Worm (Caenorhabditis elegans) whole organism, young adult: ENCODE measurements around the gene M176.4.

Experiments
- B0019.2 ChIP-seq: fragments of 200-800 bp; sonication (Bioruptor generic); conservative IDR thresholded peaks from 2 replicates; pipeline ENCODE4 v1.3.6; 2022; ENCODE audit warnings: missing genetic modification reagents, missing genetic modification characterization, missing compliant biosample characterization
- B0261.1 ChIP-seq: sonication (generic microtip); optimal IDR thresholded peaks from 2 replicates; lab custom pipeline; 2016; ENCODE audit warnings: mild to moderate bottlenecking, missing genetic modification characterization, moderate library complexity, missing compliant biosample characterization
- B0336.3 ChIP-seq: fragments of 200-800 bp; sonication (Bioruptor generic); IDR thresholded peaks from 2 replicates; pipeline ENCODE4 v1.3.6; 2022; ENCODE audit warnings: missing genetic modification characterization, missing compliant biosample characterization
- F10E7.11 ChIP-seq: sonication (generic microtip); optimal IDR thresholded peaks from 2 replicates; lab custom pipeline; 2017; ENCODE audit warnings: mild to moderate bottlenecking, missing genetic modification characterization, moderate library complexity, missing compliant biosample characterization
- F57A8.1 ChIP-seq: fragments of 200-800 bp; sonication (Bioruptor generic); optimal IDR thresholded peaks from 2 replicates; lab custom pipeline; 2018; ENCODE audit warnings: mild to moderate bottlenecking, missing genetic modification characterization, moderate library complexity, missing compliant biosample characterization
- F57C9.4 ChIP-seq: sonication (generic microtip); optimal IDR thresholded peaks from 2 replicates; lab custom pipeline; 2017; ENCODE audit warnings: mild to moderate bottlenecking, missing genetic modification characterization, missing compliant biosample characterization
- T07F8.4 ChIP-seq: sonication (generic microtip); optimal IDR thresholded peaks from 2 replicates; lab custom pipeline; 2016; ENCODE audit warnings: mild to moderate bottlenecking, missing genetic modification characterization, moderate library complexity, missing compliant biosample characterization
- T26A5.8 ChIP-seq: sonication (generic microtip); optimal IDR thresholded peaks from 2 replicates; lab custom pipeline; 2016; ENCODE audit warnings: missing genetic modification characterization, missing compliant biosample characterization
- Y53F4B.3 ChIP-seq: fragments of 200-800 bp; sonication (Bioruptor generic); IDR thresholded peaks from 2 replicates; pipeline ENCODE4 v1.3.6; 2022; ENCODE audit warnings: missing genetic modification reagents, missing genetic modification characterization, missing compliant biosample characterization
- ceh-27 ChIP-seq: fragments of 200-800 bp; sonication (Bioruptor generic); optimal IDR thresholded peaks from 2 replicates; lab custom pipeline; 2018; ENCODE audit warnings: mild to moderate bottlenecking, missing genetic modification characterization, moderate library complexity, missing compliant biosample characterization
- die-1 ChIP-seq: sonication (generic microtip); optimal IDR thresholded peaks from 2 replicates; lab custom pipeline; 2016; ENCODE audit warnings: missing genotype, mild to moderate bottlenecking, missing genetic modification characterization, missing compliant biosample characterization
- dox-1 ChIP-seq: fragments of 200-800 bp; sonication (Bioruptor generic); IDR thresholded peaks from 2 replicates; pipeline ENCODE4 v1.3.6; 2022; ENCODE audit warnings: missing genetic modification reagents, missing genetic modification characterization, missing compliant biosample characterization
- dpff-1 ChIP-seq: sonication (generic microtip); optimal IDR thresholded peaks from 2 replicates; lab custom pipeline; 2017; ENCODE audit warnings: mild to moderate bottlenecking, missing genetic modification characterization, missing compliant biosample characterization
- dpl-1 ChIP-seq: fragments of 150-350 bp; optimal IDR thresholded peaks from 2 replicates; lab custom pipeline; 2014; ENCODE audit warnings: missing biosample characterization, missing genetic modification reagents, missing genetic modification characterization
- egl-18 ChIP-seq: fragments of 200-800 bp; sonication (Bioruptor generic); IDR thresholded peaks from 2 replicates; pipeline ENCODE4 v1.3.6; 2022; ENCODE audit warnings: missing genetic modification reagents, missing genetic modification characterization, missing compliant biosample characterization
- egrh-3 ChIP-seq: fragments of 200-800 bp; sonication (Bioruptor generic); IDR thresholded peaks from 2 replicates; pipeline ENCODE4 v1.3.6; 2022; ENCODE audit warnings: missing genetic modification reagents, missing genetic modification characterization, missing compliant biosample characterization
- ekl-4 ChIP-seq: fragments of 200-800 bp; sonication (Bioruptor generic); IDR thresholded peaks from 2 replicates; pipeline ENCODE4 v1.3.6; 2022; ENCODE audit warnings: missing genetic modification reagents, missing genetic modification characterization, missing compliant biosample characterization
- ets-4 ChIP-seq: fragments of 200-800 bp; sonication (Bioruptor generic); optimal IDR thresholded peaks from 2 replicates; lab custom pipeline; 2018; ENCODE audit warnings: mild to moderate bottlenecking, missing genetic modification characterization, missing compliant biosample characterization
- hmg-1.2 ChIP-seq: fragments of 200-800 bp; sonication (Bioruptor generic); IDR thresholded peaks from 2 replicates; pipeline ENCODE4 v1.3.6; 2022; ENCODE audit warnings: missing genetic modification reagents, missing genetic modification characterization, missing compliant biosample characterization
- hrde-1 ChIP-seq: sonication (generic microtip); optimal IDR thresholded peaks from 2 replicates; lab custom pipeline; 2016; ENCODE audit warnings: missing genetic modification characterization, mild to moderate bottlenecking, missing compliant biosample characterization, moderate library complexity, missing genotype, missing genetic modification reagents, borderline replicate concordance
- lin-35 ChIP-seq, 3 experiments: fragments of 150-350 bp in 2 of 3; sonication (generic microtip) in 1 of 3; optimal IDR thresholded peaks; 2 replicates each; lab custom pipeline; 2014 to 2018; ENCODE audit warnings: missing biosample characterization in 3 of 3, missing genetic modification characterization in 3 of 3, missing genetic modification reagents in 3 of 3
- lin-40 ChIP-seq: sonication (generic microtip); optimal IDR thresholded peaks from 2 replicates; lab custom pipeline; 2016; ENCODE audit warnings: missing genetic modification characterization, mild to moderate bottlenecking, missing compliant biosample characterization, missing genotype, missing genetic modification reagents
- lin-54 ChIP-seq: fragments of 200-800 bp; sonication (Bioruptor generic); optimal IDR thresholded peaks from 2 replicates; lab custom pipeline; 2018; ENCODE audit warnings: mild to moderate bottlenecking, missing genetic modification characterization, missing compliant biosample characterization
- madf-10 ChIP-seq: sonication (generic microtip); optimal IDR thresholded peaks from 2 replicates; lab custom pipeline; 2016; ENCODE audit warnings: mild to moderate bottlenecking, missing genetic modification characterization, missing compliant biosample characterization
- mxl-1 ChIP-seq: sonication (generic microtip); optimal IDR thresholded peaks from 2 replicates; lab custom pipeline; 2016; ENCODE audit warnings: missing genetic modification characterization, missing compliant biosample characterization
- nfya-1 ChIP-seq: sonication (generic microtip); optimal IDR thresholded peaks from 2 replicates; lab custom pipeline; 2017; ENCODE audit warnings: antibody characterized with exemption, missing compliant biosample characterization, missing genetic modification characterization, borderline replicate concordance; ENCODE audit not compliant: insufficient read depth
- nfya-2 ChIP-seq: fragments of 200-800 bp; sonication (Bioruptor generic); IDR thresholded peaks from 2 replicates; pipeline ENCODE4 v1.3.6; 2022; ENCODE audit warnings: missing genetic modification reagents, missing genetic modification characterization, missing compliant biosample characterization
- nfyb-1 ChIP-seq: fragments of 200-800 bp; sonication (Bioruptor generic); IDR thresholded peaks from 2 replicates; pipeline ENCODE4 v1.3.6; 2022; ENCODE audit warnings: missing genetic modification reagents, missing genetic modification characterization, missing compliant biosample characterization
- nhr-80 ChIP-seq: sonication (generic microtip); optimal IDR thresholded peaks from 2 replicates; lab custom pipeline; 2016; ENCODE audit warnings: missing genetic modification characterization, missing compliant biosample characterization
- nhr-90 ChIP-seq: sonication (generic microtip); optimal IDR thresholded peaks from 2 replicates; lab custom pipeline; 2016; ENCODE audit warnings: missing genotype, mild to moderate bottlenecking, missing genetic modification characterization, missing compliant biosample characterization
- sdz-38 ChIP-seq: sonication (generic microtip); optimal IDR thresholded peaks from 2 replicates; lab custom pipeline; 2016; ENCODE audit warnings: missing genotype, missing genetic modification characterization, missing compliant biosample characterization
- snpc-4 ChIP-seq, 5 experiments: fragments of 150-350 bp in 1 of 5; sonication (generic microtip) in 4 of 5; optimal IDR thresholded peaks; 2 replicates each; lab custom pipeline; 2014 to 2018; ENCODE audit warnings: missing genetic modification characterization in 5 of 5, missing biosample characterization in 3 of 5, antibody characterized with exemption in 2 of 5, mild to moderate bottlenecking in 2 of 5, missing compliant biosample characterization in 2 of 5, missing genotype in 2 of 5, moderate library complexity in 2 of 5, missing genetic modification reagents in 1 of 5
- unc-130 ChIP-seq: sonication (generic microtip); optimal IDR thresholded peaks from 2 replicates; lab custom pipeline; 2016; ENCODE audit warnings: missing genetic modification reagents, missing genetic modification characterization, missing compliant biosample characterization
- unc-62 ChIP-seq: fragments of 150-350 bp; optimal IDR thresholded peaks from 2 replicates; lab custom pipeline; 2014; ENCODE audit warnings: missing biosample characterization, missing genetic modification reagents, missing genetic modification characterization
- zim-3 ChIP-seq: sonication (generic microtip); optimal IDR thresholded peaks from 2 replicates; lab custom pipeline; 2017; ENCODE audit warnings: mild to moderate bottlenecking, missing genetic modification characterization, moderate library complexity, missing compliant biosample characterization
- ztf-26 ChIP-seq: sonication (generic microtip); optimal IDR thresholded peaks from 2 replicates; lab custom pipeline; 2017; ENCODE audit warnings: missing genetic modification characterization, missing compliant biosample characterization
- ztf-28 ChIP-seq: fragments of 200-800 bp; sonication (Bioruptor generic); IDR thresholded peaks from 2 replicates; pipeline ENCODE4 v1.3.6; 2022; ENCODE audit warnings: missing genetic modification reagents, missing genetic modification characterization, missing compliant biosample characterization

Gene M176.4

DNA sequence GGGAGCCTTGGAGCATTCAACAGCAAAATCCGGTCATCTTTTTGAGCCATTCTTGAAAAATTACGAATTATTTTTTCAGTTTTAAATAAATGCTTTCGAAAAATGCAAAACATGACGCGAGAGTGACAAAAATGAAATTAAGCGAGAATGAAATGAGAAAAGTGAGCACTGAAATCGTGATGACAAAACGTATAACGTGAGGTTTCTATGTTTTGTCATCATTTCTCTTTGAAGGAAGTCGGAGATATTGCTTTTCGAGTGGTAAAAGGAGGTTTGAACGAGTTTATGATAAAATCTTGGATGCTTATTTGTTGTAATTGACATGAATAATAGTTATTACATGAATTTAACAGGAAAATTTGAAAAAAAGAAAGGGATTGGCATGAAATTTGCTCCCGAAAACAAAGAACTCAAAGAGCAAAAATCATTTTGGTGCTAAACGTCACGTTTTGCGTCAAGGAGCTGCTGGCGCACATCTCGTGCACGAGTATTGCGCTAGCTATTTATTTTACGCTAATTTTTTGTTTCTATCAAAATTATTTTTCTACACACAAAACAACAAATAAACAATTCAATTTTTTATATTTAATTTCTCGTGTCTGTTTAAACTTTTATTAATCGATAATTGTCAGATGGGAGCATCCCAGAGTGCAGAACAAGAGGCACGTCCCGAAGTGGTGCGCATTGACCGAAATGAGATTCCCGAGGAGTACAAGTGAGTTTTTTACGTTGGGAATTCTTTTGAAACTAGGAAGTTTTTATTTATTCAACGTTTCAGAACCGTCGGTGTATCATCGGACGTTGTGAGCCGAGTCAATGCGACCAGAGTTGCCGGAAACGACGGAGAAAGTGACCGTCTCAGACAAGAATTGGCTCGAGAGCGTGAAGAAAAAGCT, 1.5 kb upstream of the M176.4 start, which contains the start of the genes gss-1 and chch-3 (continued):
- TF ChIP-seq ets-4 (GFP tag; lab: Kevin White, UChicago) = no peak
- no peak for TF ChIP-seq unc-62 (GFP tag; lab: Kevin White, UChicago)
- no peak for TF ChIP-seq hrde-1 (tag; lab: Kevin White, UChicago)
- TF ChIP-seq nhr-90 (tag; lab: Kevin White, UChicago) = no peak
- no peak for TF ChIP-seq T26A5.8 (tag; lab: Kevin White, UChicago)
- TF ChIP-seq nfya-1 (tag; lab: Kevin White, UChicago) = no peak
- TF ChIP-seq Y53F4B.3 (GFP tag; lab: Robert Waterston, UW) = no peak
- no peak for TF ChIP-seq nfyb-1
- TF ChIP-seq ekl-4 (GFP tag; lab: Robert Waterston, UW) = no peak
- TF ChIP-seq madf-10 (tag; lab: Kevin White, UChicago) = no peak
- TF ChIP-seq die-1 = no peak
- TF ChIP-seq lin-40 = no peak
- TF ChIP-seq F10E7.11 = no peak
- TF ChIP-seq dpff-1 (tag; lab: Kevin White, UChicago) = no peak
- no peak for TF ChIP-seq snpc-4 (GFP tag; optimal IDR thresholded peaks at IDR 0.05; lab: Kevin White, UChicago)
- TF ChIP-seq snpc-4 (tag; optimal IDR thresholded peaks at IDR 0.05; lab: Kevin White, UChicago) = peak in 1 of 4 experiments; percentile 21
- peak; percentile 49 for TF ChIP-seq lin-54 (GFP tag; lab: Kevin White, UChicago)
- no peak for TF ChIP-seq ztf-28 (GFP tag; lab: Robert Waterston, UW)
- no peak for TF ChIP-seq ztf-26 (tag; lab: Kevin White, UChicago)
- no peak for TF ChIP-seq F57A8.1 (GFP tag; lab: Kevin White, UChicago)
- no peak for TF ChIP-seq egl-18 (GFP tag; lab: Robert Waterston, UW)
- no peak for TF ChIP-seq F57C9.4 (tag; lab: Kevin White, UChicago)
- no peak for TF ChIP-seq mxl-1
- no peak for TF ChIP-seq B0336.3 (GFP tag; lab: Robert Waterston, UW)
- no peak for TF ChIP-seq unc-130 (GFP tag; lab: Kevin White, UChicago)
- TF ChIP-seq sdz-38 (tag; lab: Kevin White, UChicago) = no peak
- no peak for TF ChIP-seq T07F8.4
- TF ChIP-seq ceh-27 (GFP tag; lab: Kevin White, UChicago) = no peak

ce11 chrII:9418843-9419532, 823 bp downstream of the M176.4 start:
- TF ChIP-seq nhr-80 (tag; lab: Kevin White, UChicago) (peak; percentile 28), dox-1 (GFP tag; lab: Robert Waterston, UW) (no peak)

- TF ChIP-seq egrh-3 (GFP tag; lab: Robert Waterston, UW) (no peak), dpl-1 (GFP tag; lab: Kevin White, UChicago) (no peak), nhr-80 (tag; lab: Kevin White, UChicago) (no peak), hmg-1.2 (GFP tag; lab: Robert Waterston, UW) (no peak), nfya-2 (GFP tag; lab: Robert Waterston, UW) (no peak), lin-35 (GFP tag; optimal IDR thresholded peaks at IDR 0.05; lab: Kevin White, UChicago) (no peak), B0261.1 (no peak), zim-3 (tag; lab: Kevin White, UChicago) (no peak), B0019.2 (GFP tag; lab: Robert Waterston, UW) (no peak)
These were observed 3.8 kb downstream of the M176.4 start, which contains the start of gene M176.11 for ce11 chrII:9421969-9422368. TSS of gene M176.11 (plus strand) at chrII:9422269.
